Worm (Caenorhabditis elegans) whole organism, L1 larva: ENCODE measurements around the gene K08B12.1.

Experiments
- C16A3.4 ChIP-seq: fragments of 150-350 bp; optimal IDR thresholded peaks from 2 replicates; lab custom pipeline; 2014; ENCODE audit warnings: missing biosample characterization, missing genetic modification characterization
- F16B12.6 ChIP-seq: fragments of 150-350 bp; optimal IDR thresholded peaks from 2 replicates; lab custom pipeline; 2014; ENCODE audit warnings: missing biosample characterization, missing genetic modification characterization
- alr-1 ChIP-seq: fragments of 200-800 bp; sonication (Bioruptor generic); optimal IDR thresholded peaks from 2 replicates; lab custom pipeline; 2018; ENCODE audit warnings: borderline replicate concordance, mild to moderate bottlenecking, missing genetic modification characterization, missing compliant biosample characterization
- ama-1 ChIP-seq: fragments of 150-350 bp; optimal IDR thresholded peaks from 2 replicates; lab custom pipeline; 2014
- blmp-1 ChIP-seq: fragments of 150-350 bp; optimal IDR thresholded peaks from 2 replicates; lab custom pipeline; 2014; ENCODE audit warnings: missing biosample characterization, missing genetic modification characterization
- ceh-63 ChIP-seq: fragments of 200-800 bp; sonication (Bioruptor generic); optimal IDR thresholded peaks from 2 replicates; lab custom pipeline; 2018; ENCODE audit warnings: mild to moderate bottlenecking, missing genetic modification characterization, missing compliant biosample characterization
- ceh-82 ChIP-seq, 3 experiments: fragments of 150-350 bp in 1 of 3; sonication (generic microtip) in 2 of 3; optimal IDR thresholded peaks; 2 replicates each; lab custom pipeline; 2014 to 2017; ENCODE audit warnings: missing biosample characterization in 3 of 3, missing genetic modification characterization in 3 of 3
- ceh-88 ChIP-seq: fragments of 200-800 bp; sonication (Bioruptor generic); IDR thresholded peaks from 2 replicates; pipeline ENCODE4 v1.3.6; 2022; ENCODE audit warnings: missing genetic modification characterization, missing compliant biosample characterization
- dpl-1 ChIP-seq, 3 experiments: fragments of 150-350 bp in 2 of 3; sonication (generic microtip) in 1 of 3; optimal IDR thresholded peaks; 2 replicates each; lab custom pipeline; 2014 to 2017; ENCODE audit warnings: missing biosample characterization in 3 of 3, missing genetic modification characterization in 3 of 3, missing genetic modification reagents in 3 of 3
- efl-1 ChIP-seq, 4 experiments: fragments of 150-350 bp; optimal IDR thresholded peaks in 3 of 4; peaks in 1 of 4; 1 replicate in 1 of 4; 2 replicates in 3 of 4; lab custom pipeline; 2014; ENCODE audit warnings: missing biosample characterization in 2 of 4, missing genetic modification characterization in 2 of 4, missing genetic modification reagents in 2 of 4
- egl-13 ChIP-seq: sonication (generic microtip); optimal IDR thresholded peaks from 2 replicates; lab custom pipeline; 2016; ENCODE audit warnings: missing genotype, missing genetic modification reagents, missing genetic modification characterization, missing compliant biosample characterization
- elt-2 ChIP-seq: sonication (generic microtip); optimal IDR thresholded peaks from 2 replicates; lab custom pipeline; 2016; ENCODE audit warnings: missing genetic modification characterization, mild to moderate bottlenecking, inconsistent platforms, missing compliant biosample characterization, missing genetic modification reagents
- elt-3 ChIP-seq, 6 experiments: fragments of 150-350 bp in 1 of 6; sonication (generic microtip); optimal IDR thresholded peaks; 2 replicates each; lab custom pipeline; 2017 to 2018; ENCODE audit warnings: missing biosample characterization in 6 of 6, missing genetic modification characterization in 6 of 6, inconsistent platforms in 1 of 6
- ets-5 ChIP-seq: fragments of 200-800 bp; sonication (Bioruptor generic); IDR thresholded peaks from 2 replicates; pipeline ENCODE4 v1.3.6; 2022; ENCODE audit warnings: missing genetic modification characterization, missing compliant biosample characterization
- fkh-10 ChIP-seq: sonication (generic microtip); optimal IDR thresholded peaks from 2 replicates; lab custom pipeline; 2017; ENCODE audit warnings: missing biosample characterization, missing genetic modification reagents, missing genetic modification characterization
- fos-1 ChIP-seq: fragments of 150-350 bp; optimal IDR thresholded peaks from 2 replicates; lab custom pipeline; 2014; ENCODE audit warnings: missing biosample characterization, missing genetic modification characterization
- hlh-17 ChIP-seq: fragments of 200-800 bp; sonication (Bioruptor generic); optimal IDR thresholded peaks from 2 replicates; lab custom pipeline; 2018; ENCODE audit warnings: missing genetic modification characterization, mild to moderate bottlenecking, missing compliant biosample characterization, moderate library complexity, borderline replicate concordance
- hpl-2 ChIP-seq: fragments of 150-350 bp; optimal IDR thresholded peaks from 2 replicates; lab custom pipeline; 2014; ENCODE audit warnings: missing biosample characterization, missing genetic modification reagents, missing genetic modification characterization
- isw-1 ChIP-seq: fragments of 200-800 bp; sonication (Bioruptor generic); IDR thresholded peaks from 2 replicates; pipeline ENCODE4 v1.3.6; 2022; ENCODE audit warnings: missing genetic modification characterization, missing compliant biosample characterization
- jun-1 ChIP-seq: fragments of 150-350 bp; optimal IDR thresholded peaks from 2 replicates; lab custom pipeline; 2014; ENCODE audit warnings: missing biosample characterization, missing genetic modification reagents, missing genetic modification characterization
- lin-14 ChIP-seq: fragments of 200-800 bp; sonication (Bioruptor generic); optimal IDR thresholded peaks from 2 replicates; lab custom pipeline; 2018; ENCODE audit warnings: mild to moderate bottlenecking, missing genetic modification characterization, moderate library complexity, missing compliant biosample characterization
- lin-35 ChIP-seq, 2 experiments: fragments of 150-350 bp; optimal IDR thresholded peaks; 2 replicates each; lab custom pipeline; 2014; ENCODE audit warnings: missing biosample characterization in 2 of 2, missing genetic modification characterization in 2 of 2, missing genetic modification reagents in 2 of 2
- lin-39 ChIP-seq: fragments of 150-350 bp; optimal IDR thresholded peaks from 2 replicates; lab custom pipeline; 2014; ENCODE audit warnings: missing biosample characterization, missing genetic modification reagents, missing genetic modification characterization
- lir-3 ChIP-seq: sonication (generic microtip); optimal IDR thresholded peaks from 2 replicates; lab custom pipeline; 2016; ENCODE audit warnings: mild to moderate bottlenecking, missing genetic modification characterization, moderate library complexity, missing compliant biosample characterization; ENCODE audit not compliant: poor library complexity
- lsy-2 ChIP-seq, 2 experiments: fragments of 150-350 bp; optimal IDR thresholded peaks; 2 replicates each; lab custom pipeline; 2014; ENCODE audit warnings: missing biosample characterization in 2 of 2, missing genetic modification characterization in 2 of 2
- mab-9 ChIP-seq: fragments of 200-800 bp; sonication (Bioruptor generic); IDR thresholded peaks from 2 replicates; pipeline ENCODE4 v1.3.6; 2022; ENCODE audit warnings: missing genetic modification reagents, missing genetic modification characterization, missing compliant biosample characterization
- mep-1 ChIP-seq: fragments of 150-350 bp; optimal IDR thresholded peaks from 2 replicates; lab custom pipeline; 2014; ENCODE audit warnings: missing biosample characterization, missing genetic modification characterization
- nhr-12 ChIP-seq: sonication (generic microtip); optimal IDR thresholded peaks from 2 replicates; lab custom pipeline; 2017; ENCODE audit warnings: missing biosample characterization, missing genetic modification characterization
- nhr-19 ChIP-seq: fragments of 200-800 bp; sonication (Bioruptor generic); conservative IDR thresholded peaks from 2 replicates; pipeline ENCODE4 v1.3.6; 2022; ENCODE audit warnings: missing genetic modification characterization, missing compliant biosample characterization
- nhr-47 ChIP-seq: sonication (generic microtip); optimal IDR thresholded peaks from 2 replicates; lab custom pipeline; 2016; ENCODE audit warnings: mild to moderate bottlenecking, missing genetic modification characterization, moderate library complexity, missing compliant biosample characterization
- nhr-71 ChIP-seq: sonication (generic microtip); optimal IDR thresholded peaks from 2 replicates; lab custom pipeline; 2016; ENCODE audit warnings: mild to moderate bottlenecking, missing genetic modification characterization, moderate library complexity, missing compliant biosample characterization
- nhr-85 ChIP-seq: sonication (generic microtip); peaks from one replicate; lab custom pipeline; 2016; ENCODE audit warnings: missing genetic modification characterization, inconsistent platforms, missing compliant biosample characterization
- rnt-1 ChIP-seq: sonication (generic microtip); optimal IDR thresholded peaks from 2 replicates; lab custom pipeline; 2016; ENCODE audit warnings: mild to moderate bottlenecking, missing genetic modification characterization, moderate library complexity, missing compliant biosample characterization
- skn-1 ChIP-seq: fragments of 150-350 bp; optimal IDR thresholded peaks from 2 replicates; lab custom pipeline; 2014; ENCODE audit warnings: missing biosample characterization, missing genetic modification characterization
- snu-23 ChIP-seq: sonication (generic microtip); optimal IDR thresholded peaks from 2 replicates; lab custom pipeline; 2016; ENCODE audit warnings: missing genetic modification characterization, missing compliant biosample characterization
- tbx-2 ChIP-seq: sonication (generic microtip); optimal IDR thresholded peaks from 2 replicates; lab custom pipeline; 2016; ENCODE audit warnings: missing genetic modification characterization, missing compliant biosample characterization
- unc-130 ChIP-seq: fragments of 150-350 bp; optimal IDR thresholded peaks from 2 replicates; lab custom pipeline; 2017; ENCODE audit warnings: missing biosample characterization, missing genetic modification characterization, inconsistent platforms
- unc-62 ChIP-seq: fragments of 150-350 bp; optimal IDR thresholded peaks from 2 replicates; lab custom pipeline; 2014; ENCODE audit warnings: missing biosample characterization, missing genetic modification reagents, missing genetic modification characterization
- unc-86 ChIP-seq: sonication (generic microtip); optimal IDR thresholded peaks from 2 replicates; lab custom pipeline; 2016; ENCODE audit warnings: missing genetic modification characterization, missing compliant biosample characterization
- unc-98 ChIP-seq: fragments of 200-800 bp; sonication (Bioruptor generic); IDR thresholded peaks from 2 replicates; pipeline ENCODE4 v1.3.6; 2022; ENCODE audit warnings: missing genetic modification characterization, missing compliant biosample characterization
- xbp-1 ChIP-seq: sonication (generic microtip); optimal IDR thresholded peaks from 2 replicates; lab custom pipeline; 2016; ENCODE audit warnings: missing genetic modification characterization, missing compliant biosample characterization
- ztf-11 ChIP-seq, 2 experiments: sonication (generic microtip); optimal IDR thresholded peaks; 2 replicates each; lab custom pipeline; 2016 to 2017; ENCODE audit warnings: missing genetic modification characterization in 2 of 2, missing biosample characterization in 1 of 2, missing compliant biosample characterization in 1 of 2

Gene K08B12.1

DNA sequence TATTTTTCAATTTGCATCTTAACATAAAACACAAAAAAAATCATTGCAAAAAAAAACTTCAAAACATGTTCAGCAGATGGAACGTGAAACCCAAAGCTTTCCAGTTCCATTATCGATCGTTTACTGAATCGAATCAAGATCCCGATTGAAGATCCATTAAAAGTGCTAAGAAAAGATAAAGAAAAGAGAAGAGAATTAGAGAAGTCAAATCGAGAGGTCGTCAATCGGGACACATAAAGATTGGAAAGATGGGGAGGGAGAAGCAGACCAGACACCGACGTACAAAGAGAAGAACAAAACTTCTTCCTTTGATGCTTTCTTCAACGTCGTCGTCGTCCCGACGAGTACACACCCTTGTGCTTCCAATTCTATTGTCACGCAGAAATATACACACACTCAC is 26.3 kb upstream of the K08B12.1 start:
- TF ChIP-seq nhr-71 (peak; percentile 38), blmp-1 (tag; lab: Kevin White, UChicago) (peak; percentile 53), lsy-2 (tag; optimal IDR thresholded peaks at IDR 0.05; lab: Kevin White, UChicago) (peak; percentile 2 to 5), lin-14 (GFP tag; lab: Kevin White, UChicago) (peak; percentile 63), fkh-10 (GFP tag; lab: Kevin White, UChicago) (peak; percentile 44), mep-1 (tag; lab: Kevin White, UChicago) (peak; percentile 52), nhr-12 (tag; lab: Kevin White, UChicago) (no peak), skn-1 (tag; lab: Kevin White, UChicago) (no peak), lin-35 (GFP tag; optimal IDR thresholded peaks at IDR 0.05; lab: Kevin White, UChicago) (peak in 1 of 2 experiments; percentile 4), hlh-17 (no peak), isw-1 (GFP tag; lab: Robert Waterston, UW) (0 out of 2 replicates have a peak, but pooled peaks have one; percentile 5), elt-3 (tag; optimal IDR thresholded peaks at IDR 0.05; lab: Kevin White, UChicago) (peak in 1 of 6 experiments; percentile 11), unc-86 (tag; lab: Kevin White, UChicago) (peak; percentile 8), hpl-2 (GFP tag; lab: Kevin White, UChicago) (no peak), nhr-85 (tag; lab: Kevin White, UChicago) (peak; percentile 72), snu-23 (peak; percentile 6), efl-1 (optimal IDR thresholded peaks at IDR 0.05; lab: Kevin White, UChicago) (no peak), efl-1 (GFP tag; optimal IDR thresholded peaks at IDR 0.05 in 1 of 2; lab: Kevin White, UChicago) (peak in 1 of 2 experiments; percentile 82)

DNA sequence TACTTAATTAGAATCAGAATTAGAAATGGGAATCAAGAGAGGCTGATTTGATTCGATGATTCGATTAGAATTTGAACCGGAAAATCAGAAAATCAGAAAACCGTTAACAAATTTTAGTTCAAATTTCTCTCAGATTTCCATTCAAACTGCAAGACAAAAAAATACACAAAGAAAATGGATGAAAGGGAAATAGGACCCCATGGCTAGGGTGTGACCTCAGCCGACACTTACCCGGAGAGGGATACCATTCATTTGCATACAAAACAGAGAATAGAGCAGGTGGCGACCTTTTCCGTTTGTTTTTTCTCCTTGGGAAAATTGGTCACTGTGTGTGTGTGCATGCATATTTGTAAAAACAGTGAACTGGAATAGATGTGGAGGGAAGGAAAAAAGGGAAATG is 25.2 kb upstream of the K08B12.1 start:
- TF ChIP-seq nhr-85 (tag; lab: Kevin White, UChicago), result peak; percentile 72
- TF ChIP-seq lin-14 (GFP tag; lab: Kevin White, UChicago), result peak; percentile 3
- peak; percentile 47 for TF ChIP-seq blmp-1 (tag; lab: Kevin White, UChicago)
- TF ChIP-seq egl-13 (tag; lab: Kevin White, UChicago), result no peak

DNA sequence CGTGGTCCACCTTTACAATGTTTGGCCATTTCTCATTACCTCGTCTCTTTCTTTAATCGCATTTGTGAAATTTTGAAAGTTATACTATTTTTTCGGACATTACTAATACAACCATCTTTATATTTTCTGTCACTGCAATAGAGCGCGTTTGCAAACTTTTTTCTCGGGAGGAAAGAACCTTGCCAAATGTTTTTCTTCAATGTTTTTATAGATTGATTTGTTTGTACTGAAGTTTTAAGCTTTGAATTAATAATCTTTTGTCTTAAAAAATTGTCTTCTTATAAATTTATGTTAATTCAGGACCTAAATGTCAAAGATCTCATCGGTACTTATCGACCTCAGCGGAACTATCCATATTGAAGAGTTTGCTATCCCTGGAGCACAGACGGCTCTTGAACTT is 24.3 kb upstream of the K08B12.1 start, which contains the start of gene K08B12.3:
TSS of gene K08B12.3 (plus strand) at position 301 of the 400 bp plus-strand sequence.
- TF ChIP-seq lsy-2 (tag; optimal IDR thresholded peaks at IDR 0.05; lab: Kevin White, UChicago) (peak in 1 of 2 experiments; percentile 11), ceh-88 (GFP tag; lab: Robert Waterston, UW) (no peak), fos-1 (tag; lab: Kevin White, UChicago) (no peak), snu-23 (peak; percentile 23), C16A3.4 (peak; percentile 3), lin-39 (tag; lab: Kevin White, UChicago) (no peak), dpl-1 (GFP tag; optimal IDR thresholded peaks at IDR 0.05; lab: Kevin White, UChicago) (peak in 1 of 3 experiments; percentile 13), ceh-82 (tag; optimal IDR thresholded peaks at IDR 0.05; lab: Kevin White, UChicago) (no peak), xbp-1 (tag; lab: Kevin White, UChicago) (no peak), unc-62 (no peak), lin-35 (GFP tag; optimal IDR thresholded peaks at IDR 0.05; lab: Kevin White, UChicago) (peak in 1 of 2 experiments; percentile 26), blmp-1 (tag; lab: Kevin White, UChicago) (peak; percentile 19), lir-3 (no peak), fkh-10 (GFP tag; lab: Kevin White, UChicago) (no peak), ztf-11 (tag; optimal IDR thresholded peaks at IDR 0.05; lab: Kevin White, UChicago) (no peak), tbx-2 (no peak), mab-9 (no peak), skn-1 (tag; lab: Kevin White, UChicago) (no peak), ama-1 (lab: Kevin White, UChicago) (no peak), jun-1 (no peak), unc-98 (GFP tag; lab: Robert Waterston, UW) (no peak), elt-2 (tag; lab: Kevin White, UChicago) (no peak)

ce11 chrV:6238347-6238746 is 20.8 kb upstream of the K08B12.1 start:
- TF ChIP-seq C16A3.4, result peak; percentile 11
- peak; percentile 91 for TF ChIP-seq nhr-85 (tag; lab: Kevin White, UChicago)
- no peak for TF ChIP-seq ceh-63 (GFP tag; lab: Kevin White, UChicago)
- peak in 4 of 6 experiments; percentile 40 to 79 (median 62) for TF ChIP-seq elt-3 (tag; optimal IDR thresholded peaks at IDR 0.05; lab: Kevin White, UChicago)
- no peak for TF ChIP-seq F16B12.6 (tag; lab: Kevin White, UChicago)
- TF ChIP-seq snu-23, result peak; percentile 35
- TF ChIP-seq nhr-71, result peak; percentile 53
- TF ChIP-seq mab-9, result no peak
- peak; percentile 3 for TF ChIP-seq nhr-47 (tag; lab: Kevin White, UChicago)
- no peak for TF ChIP-seq nhr-12 (tag; lab: Kevin White, UChicago)
- no peak for TF ChIP-seq alr-1 (tag; lab: Kevin White, UChicago)
- TF ChIP-seq rnt-1 (tag; lab: Kevin White, UChicago), result no peak
- TF ChIP-seq blmp-1 (tag; lab: Kevin White, UChicago), result peak; percentile 70
- no peak for TF ChIP-seq ets-5 (GFP tag; lab: Robert Waterston, UW)
- TF ChIP-seq unc-130, result no peak
- no peak for TF ChIP-seq hlh-17
- TF ChIP-seq ama-1 (lab: Kevin White, UChicago), result no peak
- peak; percentile 16; the same call in 1 of the 2 replicates for TF ChIP-seq nhr-19
- peak; percentile 56 for TF ChIP-seq tbx-2
- TF ChIP-seq lin-14 (GFP tag; lab: Kevin White, UChicago), result peak; percentile 57
- no peak for TF ChIP-seq skn-1 (tag; lab: Kevin White, UChicago)
- no peak for TF ChIP-seq mep-1 (tag; lab: Kevin White, UChicago)
- TF ChIP-seq lsy-2 (tag; optimal IDR thresholded peaks at IDR 0.05; lab: Kevin White, UChicago), result peak in 1 of 2 experiments; percentile 7
